Fruit fly (Drosophila melanogaster) whole organism, larva: Measurements from ENCODE around the gene Gr98a.

Experiments
- noc ChIP-seq: fragments of 200-800 bp; sonication (Bioruptor generic); optimal IDR thresholded peaks from 3 replicates; lab custom pipeline; 2019; ENCODE audit warnings: missing biosample characterization, mild to moderate bottlenecking, missing genetic modification characterization, moderate library complexity

Gene Gr98a

DNA sequence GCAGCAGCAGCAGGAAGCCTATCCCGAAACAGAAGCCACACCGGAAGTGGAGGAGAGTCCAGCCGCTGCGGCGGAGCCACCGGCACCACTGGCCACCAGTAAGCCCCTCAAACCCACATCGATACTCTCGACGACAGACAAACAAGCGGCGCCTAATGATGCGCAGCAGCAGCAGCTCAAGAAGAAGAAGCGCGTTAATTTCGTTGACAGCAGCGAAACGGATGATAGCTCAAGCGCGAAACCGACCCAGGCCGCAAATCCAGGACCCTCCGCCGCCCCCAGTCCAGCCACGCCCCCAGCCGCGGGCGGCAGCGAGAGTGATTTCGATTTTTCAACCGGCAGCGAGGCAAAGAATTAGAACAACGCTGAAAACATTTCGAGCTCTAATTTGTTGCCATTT is 45.5 kb downstream of the Gr98a start:
- TF ChIP-seq noc (tag; lab: Kevin White, UChicago): no peak
